Worm (Caenorhabditis elegans) whole organism, L2 larva: Measurements from ENCODE around the gene rpl-6.

Experiments
- ama-1 ChIP-seq: fragments of 150-350 bp; optimal IDR thresholded peaks from 2 replicates; lab custom pipeline; 2018; ENCODE audit warnings: inconsistent platforms
- ceh-82 ChIP-seq: fragments of 150-350 bp; optimal IDR thresholded peaks from 2 replicates; lab custom pipeline; 2014; ENCODE audit warnings: missing biosample characterization, missing genetic modification characterization
- mbf-1 ChIP-seq: sonication (generic microtip); optimal IDR thresholded peaks from 2 replicates; lab custom pipeline; 2017; ENCODE audit warnings: missing biosample characterization, missing genetic modification characterization
- skn-1 ChIP-seq: sonication (generic microtip); optimal IDR thresholded peaks from 2 replicates; lab custom pipeline; 2017; ENCODE audit warnings: missing biosample characterization, missing genetic modification characterization
- snpc-4 ChIP-seq: fragments of 150-350 bp; optimal IDR thresholded peaks from 2 replicates; lab custom pipeline; 2014; ENCODE audit warnings: missing biosample characterization, missing genetic modification characterization
- zag-1 ChIP-seq: fragments of 150-350 bp; optimal IDR thresholded peaks from 2 replicates; lab custom pipeline; 2014; ENCODE audit warnings: missing biosample characterization, missing genetic modification characterization

DNA sequence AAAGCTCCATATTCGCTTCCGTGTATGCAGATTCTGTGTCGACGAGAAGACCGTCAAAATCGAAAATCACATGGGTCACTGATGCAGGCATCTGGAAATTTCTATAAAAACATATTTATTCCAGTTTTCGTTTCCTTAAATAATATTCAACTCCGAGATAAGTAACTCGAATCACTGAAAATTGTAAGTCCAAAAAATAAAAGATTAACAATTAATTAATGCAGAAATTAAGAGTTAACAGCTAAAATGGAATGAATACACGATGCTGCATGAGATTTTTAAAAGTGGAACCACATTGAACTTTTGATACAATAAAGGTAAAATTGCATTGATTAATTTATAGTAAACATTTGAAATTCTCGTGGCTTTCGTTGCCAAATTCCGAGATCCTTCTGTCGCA, 22.6 kb downstream of the rpl-6 start, which contains the start of gene R151.10:
- TF ChIP-seq snpc-4 (tag; lab: Kevin White, UChicago) (no peak), ama-1 (lab: Kevin White, UChicago) (no peak), mbf-1 (tag; lab: Kevin White, UChicago) (no peak), zag-1 (tag; lab: Kevin White, UChicago) (no peak), ceh-82 (no peak), skn-1 (no peak)
